Worm (Caenorhabditis elegans): ENCODE results near the gene K06H7.2.

Gene K06H7.2

DNA sequence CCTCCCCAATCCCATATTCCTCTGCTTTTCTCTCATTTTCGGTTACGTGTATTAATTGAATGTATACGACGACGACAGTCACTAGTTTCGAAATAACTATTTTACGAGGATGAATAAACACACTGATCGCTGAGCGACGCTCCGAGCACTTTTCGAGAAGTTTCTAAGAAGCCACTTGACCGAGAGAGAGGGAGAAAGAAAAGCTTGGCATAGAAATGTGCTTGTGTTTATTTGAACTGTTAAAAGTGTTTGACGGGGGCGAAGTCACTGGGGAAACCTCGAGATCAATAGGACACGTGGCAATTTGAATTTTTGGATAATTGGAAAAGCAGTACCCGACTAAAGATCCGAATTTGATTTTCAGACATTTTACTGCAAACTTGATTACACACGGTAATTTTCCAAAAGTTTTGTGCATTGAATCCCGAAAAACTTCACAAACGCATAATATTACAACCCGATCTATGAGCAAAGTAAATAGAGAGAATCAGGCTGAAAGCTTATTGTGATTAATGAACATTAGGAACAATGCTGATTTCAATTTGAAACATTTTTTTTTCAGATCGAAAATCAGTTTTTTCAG, 43.2 kb downstream of the K06H7.2 start:
- TF ChIP-seq ama-1 (optimal IDR thresholded peaks at IDR 0.05): peak; percentile 46
- no peak for TF ChIP-seq pes-1 (GFP tag; IDR thresholded peaks at IDR 0.05)
- no peak for TF ChIP-seq F13C5.2 (tag; optimal IDR thresholded peaks at IDR 0.05)

DNA sequence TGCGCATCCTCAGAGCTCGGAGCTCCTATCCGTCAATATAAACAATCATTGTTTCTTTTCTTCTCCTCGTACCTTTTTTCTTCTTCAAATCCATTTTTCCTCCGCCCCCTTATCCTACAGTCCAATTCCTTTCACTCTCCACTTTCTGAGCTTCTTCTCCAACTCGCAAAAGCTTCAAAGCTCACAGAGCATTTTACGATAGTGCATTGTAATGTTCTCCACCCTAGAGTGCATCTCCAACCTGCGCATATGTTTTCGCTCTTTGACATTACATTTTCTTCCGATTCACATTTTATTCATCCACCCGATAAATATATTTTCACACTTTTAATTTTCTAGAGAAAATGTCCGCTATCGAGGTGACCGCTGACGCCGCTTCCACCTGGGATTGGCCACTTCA, 44.4 kb downstream of the K06H7.2 start, which contains the start of gene hsp-12.2:
hsp-12.2 (plus strand) TSS at position 301 of the 400 bp plus-strand sequence.
- TF ChIP-seq hmg-4 (GFP tag; optimal IDR thresholded peaks at IDR 0.05): no peak
- no peak for TF ChIP-seq hmbx-1 (tag; optimal IDR thresholded peaks at IDR 0.05)
- TF ChIP-seq pes-1 (GFP tag; IDR thresholded peaks at IDR 0.05): no peak
- no peak for TF ChIP-seq ceh-13 (GFP tag; optimal IDR thresholded peaks at IDR 0.05)
- TF ChIP-seq aly-1 (tag; optimal IDR thresholded peaks at IDR 0.05): no peak
- TF ChIP-seq B0310.2 (tag; optimal IDR thresholded peaks at IDR 0.05): no peak
- no peak for TF ChIP-seq F13C5.2 (tag; optimal IDR thresholded peaks at IDR 0.05)
- no peak for TF ChIP-seq tra-4 (tag; optimal IDR thresholded peaks at IDR 0.05)
- no peak for TF ChIP-seq scrt-1 (GFP tag; IDR thresholded peaks at IDR 0.05)
- TF ChIP-seq flt-1 (GFP tag; IDR thresholded peaks at IDR 0.05): no peak
- TF ChIP-seq tbx-11 (GFP tag; IDR thresholded peaks at IDR 0.05): no peak

- TF ChIP-seq F13C5.2 (tag; optimal IDR thresholded peaks at IDR 0.05) (no peak), scrt-1 (GFP tag; IDR thresholded peaks at IDR 0.05) (no peak), ama-1 (optimal IDR thresholded peaks at IDR 0.05) (no peak), tbx-11 (GFP tag; IDR thresholded peaks at IDR 0.05) (no peak), aly-1 (tag; optimal IDR thresholded peaks at IDR 0.05) (no peak), hnd-1 (tag; optimal IDR thresholded peaks at IDR 0.05) (no peak), flt-1 (GFP tag; IDR thresholded peaks at IDR 0.05) (no peak)
Observed at ce11 chrIII:8142217-8142616, 48.8 kb downstream of the K06H7.2 start.

- no peak for TF ChIP-seq F13C5.2 (tag; optimal IDR thresholded peaks at IDR 0.05)
- TF ChIP-seq hmbx-1 (tag; optimal IDR thresholded peaks at IDR 0.05): no peak
- TF ChIP-seq ama-1 (optimal IDR thresholded peaks at IDR 0.05): no peak
- no peak for TF ChIP-seq hnd-1 (tag; optimal IDR thresholded peaks at IDR 0.05)
- peak; percentile 74 for TF ChIP-seq tbx-37 (GFP tag; conservative IDR thresholded peaks at IDR 0.05)
- TF ChIP-seq flt-1 (GFP tag; IDR thresholded peaks at IDR 0.05): no peak; the same call in 1 of the 2 replicates
- no peak for TF ChIP-seq sea-1 (GFP tag; conservative IDR thresholded peaks at IDR 0.05)
- TF ChIP-seq ceh-36 (tag; optimal IDR thresholded peaks at IDR 0.05): no peak
- TF ChIP-seq ceh-13 (GFP tag; optimal IDR thresholded peaks at IDR 0.05): no peak
- TF ChIP-seq ets-7 (tag; optimal IDR thresholded peaks at IDR 0.05): peak; percentile 38
- TF ChIP-seq tbx-11 (GFP tag; IDR thresholded peaks at IDR 0.05): no peak
- TF ChIP-seq B0310.2 (tag; optimal IDR thresholded peaks at IDR 0.05): no peak
- no peak for TF ChIP-seq aly-1 (tag; optimal IDR thresholded peaks at IDR 0.05)
- no peak for TF ChIP-seq tra-4 (tag; optimal IDR thresholded peaks at IDR 0.05)
Observed at ce11 chrIII:8144574-8145065, 51.2 kb downstream of the K06H7.2 start, which contains the start of the genes C14B9.8 and mrpl-18. Gene C14B9.8 (minus strand): TSS chrIII:8144629. Gene mrpl-18 (plus strand): TSS chrIII:8145015.
